Worm (Caenorhabditis elegans) whole organism, late embryonic: Measurements from ENCODE around the gene T05A7.7.

Experiments
- C08G9.2 ChIP-seq: sonication (generic microtip); optimal IDR thresholded peaks from 2 replicates; lab custom pipeline; 2016; ENCODE audit warnings: mild to moderate bottlenecking, missing genetic modification characterization, moderate library complexity, missing compliant biosample characterization
- C38D4.7 ChIP-seq: fragments of 200-800 bp; sonication (Bioruptor generic); optimal IDR thresholded peaks from 2 replicates; lab custom pipeline; 2018; ENCODE audit warnings: mild to moderate bottlenecking, missing genetic modification characterization, moderate library complexity, missing compliant biosample characterization
- F13H6.1 ChIP-seq: sonication (generic microtip); optimal IDR thresholded peaks from 2 replicates; lab custom pipeline; 2016; ENCODE audit warnings: missing genetic modification characterization, missing compliant biosample characterization
- K02D7.2 ChIP-seq: sonication (generic microtip); optimal IDR thresholded peaks from 2 replicates; lab custom pipeline; 2017; ENCODE audit warnings: mild to moderate bottlenecking, missing genetic modification characterization, missing compliant biosample characterization
- K09A11.1 ChIP-seq: sonication (generic microtip); optimal IDR thresholded peaks from 2 replicates; lab custom pipeline; 2017; ENCODE audit warnings: antibody characterized with exemption, mild to moderate bottlenecking, missing genetic modification characterization, missing compliant biosample characterization; ENCODE audit not compliant: insufficient read depth
- T23F11.4 ChIP-seq: fragments of 200-800 bp; sonication (Bioruptor generic); optimal IDR thresholded peaks from 2 replicates; lab custom pipeline; 2018; ENCODE audit warnings: mild to moderate bottlenecking, missing genetic modification characterization, missing compliant biosample characterization
- Y22D7AL.16 ChIP-seq: sonication (generic microtip); optimal IDR thresholded peaks from 2 replicates; lab custom pipeline; 2016; ENCODE audit warnings: missing genetic modification characterization, missing compliant biosample characterization
- ahr-1 ChIP-seq: sonication (generic microtip); optimal IDR thresholded peaks from 2 replicates; lab custom pipeline; 2016; ENCODE audit warnings: missing genetic modification characterization, missing compliant biosample characterization
- ceh-18 ChIP-seq: sonication (generic microtip); optimal IDR thresholded peaks from 2 replicates; lab custom pipeline; 2016; ENCODE audit warnings: missing genetic modification characterization, missing compliant biosample characterization
- ceh-19 ChIP-seq: fragments of 200-800 bp; sonication (Bioruptor generic); optimal IDR thresholded peaks from 2 replicates; lab custom pipeline; 2018; ENCODE audit warnings: mild to moderate bottlenecking, missing genetic modification characterization, missing compliant biosample characterization
- ceh-30 ChIP-seq: fragments of 150-350 bp; optimal IDR thresholded peaks from 2 replicates; lab custom pipeline; 2014; ENCODE audit warnings: missing biosample characterization, missing genetic modification characterization
- ceh-34 ChIP-seq: sonication (generic microtip); optimal IDR thresholded peaks from 2 replicates; lab custom pipeline; 2016; ENCODE audit warnings: mild to moderate bottlenecking, missing genetic modification characterization, missing compliant biosample characterization
- ceh-45 ChIP-seq: fragments of 200-800 bp; sonication (Bioruptor generic); IDR thresholded peaks from 2 replicates; pipeline ENCODE4 v1.3.6; 2022; ENCODE audit warnings: missing genetic modification reagents, missing genetic modification characterization, missing compliant biosample characterization
- ceh-48 ChIP-seq: sonication (generic microtip); optimal IDR thresholded peaks from 2 replicates; lab custom pipeline; 2016; ENCODE audit warnings: missing genetic modification characterization, inconsistent platforms, missing compliant biosample characterization
- ceh-6 ChIP-seq: fragments of 200-800 bp; sonication (Bioruptor generic); optimal IDR thresholded peaks from 2 replicates; lab custom pipeline; 2018; ENCODE audit warnings: mild to moderate bottlenecking, missing genetic modification characterization, missing compliant biosample characterization
- ceh-9 ChIP-seq: sonication (generic microtip); optimal IDR thresholded peaks from 2 replicates; lab custom pipeline; 2016; ENCODE audit warnings: mild to moderate bottlenecking, missing genetic modification characterization, inconsistent platforms, missing compliant biosample characterization
- che-1 ChIP-seq: sonication (generic microtip); optimal IDR thresholded peaks from 2 replicates; lab custom pipeline; 2016; ENCODE audit warnings: mild to moderate bottlenecking, missing genetic modification characterization, missing compliant biosample characterization
- dmd-4 ChIP-seq: sonication (generic microtip); optimal IDR thresholded peaks from 2 replicates; lab custom pipeline; 2016; ENCODE audit warnings: borderline replicate concordance, missing genetic modification characterization, missing compliant biosample characterization
- dve-1 ChIP-seq: sonication (generic microtip); optimal IDR thresholded peaks from 2 replicates; lab custom pipeline; 2017; ENCODE audit warnings: antibody characterized with exemption, mild to moderate bottlenecking, missing genetic modification characterization, missing compliant biosample characterization
- elt-2 ChIP-seq: sonication (generic microtip); optimal IDR thresholded peaks from 2 replicates; lab custom pipeline; 2016; ENCODE audit warnings: missing genetic modification reagents, missing genetic modification characterization, missing compliant biosample characterization
- elt-4 ChIP-seq: sonication (generic microtip); optimal IDR thresholded peaks from 2 replicates; lab custom pipeline; 2016; ENCODE audit warnings: missing genetic modification characterization, missing compliant biosample characterization
- ets-4 ChIP-seq: sonication (generic microtip); optimal IDR thresholded peaks from 2 replicates; lab custom pipeline; 2016; ENCODE audit warnings: missing genetic modification characterization, missing compliant biosample characterization
- fax-1 ChIP-seq: sonication (generic microtip); optimal IDR thresholded peaks from 2 replicates; lab custom pipeline; 2016; ENCODE audit warnings: missing genotype, missing genetic modification characterization, missing compliant biosample characterization
- hlh-13 ChIP-seq: fragments of 200-800 bp; sonication (Bioruptor generic); optimal IDR thresholded peaks from 2 replicates; lab custom pipeline; 2018; ENCODE audit warnings: mild to moderate bottlenecking, missing genetic modification characterization, missing compliant biosample characterization
- hlh-6 ChIP-seq: sonication (generic microtip); optimal IDR thresholded peaks from 2 replicates; lab custom pipeline; 2016; ENCODE audit warnings: missing genotype, missing genetic modification characterization, missing compliant biosample characterization
- lim-6 ChIP-seq: sonication (generic microtip); optimal IDR thresholded peaks from 2 replicates; lab custom pipeline; 2016; ENCODE audit warnings: missing genetic modification characterization, missing compliant biosample characterization
- odd-2 ChIP-seq: sonication (generic microtip); optimal IDR thresholded peaks from 2 replicates; lab custom pipeline; 2017; ENCODE audit warnings: antibody characterized with exemption, mild to moderate bottlenecking, missing genetic modification characterization, missing compliant biosample characterization
- pag-3 ChIP-seq: sonication (generic microtip); optimal IDR thresholded peaks from 2 replicates; lab custom pipeline; 2016; ENCODE audit warnings: missing compliant biosample characterization, missing genetic modification characterization, borderline replicate concordance
- pat-9 ChIP-seq: fragments of 200-800 bp; sonication (Bioruptor generic); optimal IDR thresholded peaks from 2 replicates; lab custom pipeline; 2018; ENCODE audit warnings: mild to moderate bottlenecking, missing genetic modification characterization, moderate library complexity, missing compliant biosample characterization
- pha-4 ChIP-seq: fragments of 150-350 bp; optimal IDR thresholded peaks from 2 replicates; lab custom pipeline; 2018; ENCODE audit warnings: missing biosample characterization, missing genetic modification reagents, missing genetic modification characterization
- pqm-1 ChIP-seq: sonication (generic microtip); optimal IDR thresholded peaks from 2 replicates; lab custom pipeline; 2016; ENCODE audit warnings: missing genetic modification characterization, missing compliant biosample characterization
- pros-1 ChIP-seq: fragments of 150-350 bp; optimal IDR thresholded peaks from 2 replicates; lab custom pipeline; 2014; ENCODE audit warnings: missing biosample characterization, missing genetic modification reagents, missing genetic modification characterization
- rnt-1 ChIP-seq: sonication (generic microtip); optimal IDR thresholded peaks from 2 replicates; lab custom pipeline; 2016; ENCODE audit warnings: missing genetic modification characterization, missing compliant biosample characterization
- sdc-2 ChIP-seq: sonication (generic microtip); optimal IDR thresholded peaks from 2 replicates; lab custom pipeline; 2016; ENCODE audit warnings: missing genotype, missing genetic modification characterization, missing compliant biosample characterization
- sox-4 ChIP-seq: sonication (generic microtip); optimal IDR thresholded peaks from 2 replicates; lab custom pipeline; 2017; ENCODE audit warnings: mild to moderate bottlenecking, missing genetic modification characterization, inconsistent platforms, missing compliant biosample characterization
- syd-9 ChIP-seq: sonication (generic microtip); optimal IDR thresholded peaks from 2 replicates; lab custom pipeline; 2016; ENCODE audit warnings: mild to moderate bottlenecking, missing genetic modification characterization, moderate library complexity, missing compliant biosample characterization
- unc-3 ChIP-seq, 2 experiments: fragments of 200-800 bp in 1 of 2; sonication (Bioruptor generic) in 1 of 2; sonication (generic microtip) in 1 of 2; conservative IDR thresholded peaks in 1 of 2; optimal IDR thresholded peaks in 1 of 2; 2 replicates each; pipeline versions ENCODE4 v1.3.6 to Lab custom; 2016 to 2022; ENCODE audit warnings: missing compliant biosample characterization in 2 of 2, missing genetic modification characterization in 2 of 2, missing genetic modification reagents in 1 of 2
- ztf-16 ChIP-seq: sonication (generic microtip); optimal IDR thresholded peaks from 2 replicates; lab custom pipeline; 2017; ENCODE audit warnings: missing genetic modification characterization, missing compliant biosample characterization

T05A7.7 gene

ce11 chrII:4726120-4726519 is 44.8 kb upstream of the T05A7.7 start, which contains the start of gene F10G7.10:
TSS of gene F10G7.10 (minus strand) at chrII:4726264.
- TF ChIP-seq ceh-9 (tag; lab: Kevin White, UChicago) (no peak), hlh-13 (GFP tag; lab: Kevin White, UChicago) (no peak), ceh-19 (GFP tag; lab: Kevin White, UChicago) (no peak), ceh-30 (tag; lab: Kevin White, UChicago) (no peak), che-1 (tag; lab: Kevin White, UChicago) (no peak), pros-1 (no peak), ztf-16 (tag; lab: Kevin White, UChicago) (no peak), elt-2 (tag; lab: Kevin White, UChicago) (no peak), ceh-6 (no peak), C38D4.7 (no peak)

- TF ChIP-seq hlh-6 (tag; lab: Kevin White, UChicago) (no peak), pat-9 (tag; lab: Kevin White, UChicago) (no peak), ceh-30 (tag; lab: Kevin White, UChicago) (no peak), Y22D7AL.16 (tag; lab: Kevin White, UChicago) (no peak), pqm-1 (tag; lab: Kevin White, UChicago) (no peak), odd-2 (tag; lab: Kevin White, UChicago) (no peak), elt-2 (tag; lab: Kevin White, UChicago) (no peak), elt-4 (tag; lab: Kevin White, UChicago) (no peak), ceh-45 (GFP tag; lab: Robert Waterston, UW) (no peak), rnt-1 (tag; lab: Kevin White, UChicago) (no peak), C08G9.2 (no peak), ceh-18 (tag; lab: Kevin White, UChicago) (no peak), F13H6.1 (tag; lab: Kevin White, UChicago) (no peak), dve-1 (tag; lab: Kevin White, UChicago) (no peak), sdc-2 (tag; lab: Kevin White, UChicago) (no peak)
Measured at ce11 chrII:4715676-4716075, 34.4 kb upstream of the T05A7.7 start, which contains the start of gene F41C3.8. TSS of gene F41C3.8 (plus strand) at chrII:4716046.

- TF ChIP-seq K09A11.1 (tag; lab: Kevin White, UChicago) (no peak), unc-3 (GFP tag; conservative IDR thresholded peaks at IDR 0.05; lab: Robert Waterston, UW) (no peak), unc-3 (tag; optimal IDR thresholded peaks at IDR 0.05; lab: Kevin White, UChicago) (no peak), lim-6 (tag; lab: Kevin White, UChicago) (no peak), ets-4 (no peak), ceh-34 (tag; lab: Kevin White, UChicago) (no peak), fax-1 (tag; lab: Kevin White, UChicago) (no peak), T23F11.4 (GFP tag; lab: Kevin White, UChicago) (no peak), ceh-45 (GFP tag; lab: Robert Waterston, UW) (no peak), syd-9 (no peak), pha-4 (tag; lab: Kevin White, UChicago) (no peak), che-1 (tag; lab: Kevin White, UChicago) (no peak), sdc-2 (tag; lab: Kevin White, UChicago) (no peak)
Measured at ce11 chrII:4710813-4711212, 29.5 kb upstream of the T05A7.7 start.

ce11 chrII:4710120-4710519 is 28.8 kb upstream of the T05A7.7 start, which contains the start of gene tag-151:
TSS of gene tag-151 (plus strand) at chrII:4710277.
- TF ChIP-seq pag-3 (tag; lab: Kevin White, UChicago): no peak
- no peak for TF ChIP-seq pqm-1 (tag; lab: Kevin White, UChicago)
- no peak for TF ChIP-seq sox-4 (tag; lab: Kevin White, UChicago)
- no peak for TF ChIP-seq ceh-34 (tag; lab: Kevin White, UChicago)
- no peak for TF ChIP-seq ceh-19 (GFP tag; lab: Kevin White, UChicago)
- TF ChIP-seq ceh-48: no peak
- TF ChIP-seq K02D7.2 (tag; lab: Kevin White, UChicago): no peak
- no peak for TF ChIP-seq ahr-1 (tag; lab: Kevin White, UChicago)
- TF ChIP-seq fax-1 (tag; lab: Kevin White, UChicago): no peak
- TF ChIP-seq dmd-4 (tag; lab: Kevin White, UChicago): no peak
- no peak for TF ChIP-seq ceh-9 (tag; lab: Kevin White, UChicago)
- no peak for TF ChIP-seq C38D4.7
- no peak for TF ChIP-seq elt-2 (tag; lab: Kevin White, UChicago)
- TF ChIP-seq unc-3 (GFP tag; conservative IDR thresholded peaks at IDR 0.05; lab: Robert Waterston, UW): no peak
- TF ChIP-seq unc-3 (tag; optimal IDR thresholded peaks at IDR 0.05; lab: Kevin White, UChicago): no peak
